Fruit fly (Drosophila melanogaster): ENCODE results near the gene CG2202.
A peak's percentile ranks its signal among the peaks of the same experiment; 100 is the strongest.

CG2202 gene

DNA sequence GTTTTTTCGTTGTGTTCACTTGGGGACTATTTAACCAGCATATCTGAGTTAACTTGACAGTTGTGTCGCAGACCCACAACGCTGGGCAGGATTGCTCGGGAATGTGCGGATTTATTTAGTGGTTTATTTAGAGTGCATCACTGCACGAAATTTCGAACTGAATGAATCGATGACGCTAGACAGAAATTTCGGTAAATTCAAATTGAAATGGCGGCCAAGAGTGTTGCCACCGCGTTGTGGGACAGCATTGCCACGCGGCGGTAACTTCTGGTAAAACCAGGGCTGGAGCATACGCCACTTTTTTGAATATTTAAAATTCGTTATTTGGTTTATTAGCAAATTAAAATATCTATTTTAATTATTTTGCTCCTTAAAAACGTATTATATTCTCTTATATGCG, 6.1 kb downstream of the CG2202 start, which contains the start of gene feo (continued):
- TF ChIP-seq lov (optimal IDR thresholded peaks at IDR 0.05) (no peak), lov (GFP tag; IDR thresholded peaks at IDR 0.05) (no peak), Gsc (GFP tag; IDR thresholded peaks at IDR 0.05) (no peak), Ets97D (GFP tag; optimal IDR thresholded peaks at IDR 0.05) (peak; percentile 30), CG9797 (GFP tag; optimal IDR thresholded peaks at IDR 0.05) (peak; percentile 4), CG10267 (tag; optimal IDR thresholded peaks at IDR 0.05) (peak; percentile 66), Mrtf (GFP tag; IDR thresholded peaks at IDR 0.05) (no peak), Med (GFP tag) (peak; percentile 81), Elba2 (GFP tag; optimal IDR thresholded peaks at IDR 0.05) (peak; percentile 9), CG30020 (tag; optimal IDR thresholded peaks at IDR 0.05) (peak; percentile 12), CG14014 (GFP tag; IDR thresholded peaks at IDR 0.05) (no peak)

DNA sequence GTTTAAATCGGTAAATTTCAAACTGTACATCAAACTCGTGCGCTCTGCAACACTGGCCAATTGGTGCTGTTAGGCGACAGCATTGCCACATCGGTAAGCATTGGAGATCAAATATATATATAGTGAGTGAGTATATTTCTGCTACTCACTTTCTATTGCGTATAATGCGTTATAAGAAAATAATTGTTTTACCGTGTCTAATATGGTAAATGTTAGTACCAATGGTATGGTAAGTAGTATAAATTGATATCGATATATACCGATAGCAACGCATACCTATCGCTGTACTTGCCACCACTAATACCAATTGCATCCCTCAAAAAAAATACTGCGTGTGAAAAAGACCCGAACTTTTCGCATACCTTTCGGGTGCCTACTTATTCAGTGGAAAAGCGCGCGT, 8.8 kb downstream of the CG2202 start, which contains the start of the genes sofe and CG2186:
Gene sofe (minus strand): TSS at position 38 of the 400 bp plus-strand sequence.
Gene CG2186 (plus strand): TSS at position 280 of the 400 bp plus-strand sequence.
- no peak for TF ChIP-seq sens-2 (GFP tag; IDR thresholded peaks at IDR 0.05)
- TF ChIP-seq CG8765 (GFP tag; IDR thresholded peaks at IDR 0.05): no peak
- TF ChIP-seq tio (GFP tag; optimal IDR thresholded peaks at IDR 0.05): no peak
- TF ChIP-seq Hmr (GFP tag; optimal IDR thresholded peaks at IDR 0.05): no peak
- peak; percentile 28 for TF ChIP-seq fu2 (GFP tag; optimal IDR thresholded peaks at IDR 0.05)
- no peak for TF ChIP-seq mirr (GFP tag; optimal IDR thresholded peaks at IDR 0.05)
- no peak for TF ChIP-seq CG11560 (tag; IDR thresholded peaks at IDR 0.05)
- no peak for TF ChIP-seq slou (GFP tag; optimal IDR thresholded peaks at IDR 0.05)
- no peak for TF ChIP-seq CG12769 (tag; optimal IDR thresholded peaks at IDR 0.05)
- TF ChIP-seq nerfin-1 (tag; optimal IDR thresholded peaks at IDR 0.05): no peak
- TF ChIP-seq wor (GFP tag; IDR thresholded peaks at IDR 0.05): no peak
- TF ChIP-seq scrt (GFP tag; optimal IDR thresholded peaks at IDR 0.05): no peak
- peak; percentile 37 for TF ChIP-seq slp2 (GFP tag; optimal IDR thresholded peaks at IDR 0.05)
- peak; percentile 81 for TF ChIP-seq trem (tag; optimal IDR thresholded peaks at IDR 0.05)
- TF ChIP-seq inv (GFP tag; IDR thresholded peaks at IDR 0.05; ENCODE audit: partially characterized antibody): peak; percentile 78
- TF ChIP-seq ro (GFP tag; IDR thresholded peaks at IDR 0.05): no peak
- peak; percentile 30 for TF ChIP-seq CG18476 (GFP tag; optimal IDR thresholded peaks at IDR 0.05)
- TF ChIP-seq tll (GFP tag; optimal IDR thresholded peaks at IDR 0.05): no peak
- peak; percentile 28 for TF ChIP-seq CHES-1-like (GFP tag; optimal IDR thresholded peaks at IDR 0.05)
- no peak for TF ChIP-seq Vsx1 (GFP tag; optimal IDR thresholded peaks at IDR 0.05)
- TF ChIP-seq B-H2 (GFP tag; optimal IDR thresholded peaks at IDR 0.05): peak; percentile 8
- TF ChIP-seq CG18262 (tag; optimal IDR thresholded peaks at IDR 0.05): peak; percentile 29
- no peak for TF ChIP-seq Dek (tag; optimal IDR thresholded peaks at IDR 0.05)
- TF ChIP-seq disco-r (GFP tag; optimal IDR thresholded peaks at IDR 0.05): no peak
- TF ChIP-seq Hey (tag; optimal IDR thresholded peaks at IDR 0.05): no peak
- no peak for TF ChIP-seq Meics (GFP tag; optimal IDR thresholded peaks at IDR 0.05)
- TF ChIP-seq CG31224 (GFP tag; IDR thresholded peaks at IDR 0.05): no peak; the same call in 1 of the 2 replicates
- TF ChIP-seq CG15011 (GFP tag; optimal IDR thresholded peaks at IDR 0.05): no peak
- TF ChIP-seq Sin3A (optimal IDR thresholded peaks at IDR 0.05): peak; percentile 87
- TF ChIP-seq dan (GFP tag; IDR thresholded peaks at IDR 0.05): no peak
- TF ChIP-seq gt (GFP tag; IDR thresholded peaks at IDR 0.05): no peak
- peak; percentile 47 for TF ChIP-seq caup (GFP tag; optimal IDR thresholded peaks at IDR 0.05; ENCODE audit: severe bottlenecking)
- no peak for TF ChIP-seq yki (optimal IDR thresholded peaks at IDR 0.05)
- TF ChIP-seq CG7556 (GFP tag; optimal IDR thresholded peaks at IDR 0.05): peak; percentile 16
- 0 out of 2 replicates have a peak, but pooled peaks have one; percentile 19 for TF ChIP-seq Drgx (GFP tag; IDR thresholded peaks at IDR 0.05)
- TF ChIP-seq CG12659 (GFP tag; optimal IDR thresholded peaks at IDR 0.05): peak; percentile 46
- TF ChIP-seq pita (GFP tag; optimal IDR thresholded peaks at IDR 0.05): no peak
- TF ChIP-seq CG1529 (GFP tag; optimal IDR thresholded peaks at IDR 0.05): no peak
- no peak for TF ChIP-seq Lpt (GFP tag; optimal IDR thresholded peaks at IDR 0.05)
- TF ChIP-seq CG1792 (GFP tag; optimal IDR thresholded peaks at IDR 0.05): no peak
- TF ChIP-seq ATbp (GFP tag; optimal IDR thresholded peaks at IDR 0.05): no peak
